Fruit fly (Drosophila melanogaster) whole organism, embryonic: ENCODE data around the gene Seipin.
"Not testable (repeated sequence)": the region's sequence is repeated elsewhere in the genome, so short reads cannot be mapped to it uniquely, and the experiment has no call there.

ENCODE experiments used
- CG15073 ChIP-seq: fragments of 200-800 bp; sonication (Bioruptor generic); optimal IDR thresholded peaks from 2 replicates; lab custom pipeline; 2016; ENCODE audit warnings: missing biosample characterization, missing genetic modification characterization
- CG1602 ChIP-seq: fragments of 200-800 bp; sonication (Bioruptor generic); optimal IDR thresholded peaks from 3 replicates; lab custom pipeline; 2016; ENCODE audit warnings: missing biosample characterization, missing genetic modification characterization
- Gug ChIP-seq: fragments of 200-800 bp; sonication (Bioruptor generic); IDR thresholded peaks from 4 replicates; pipeline ENCODE4 v1.3.6; 2022; ENCODE audit warnings: missing biosample characterization, missing genetic modification characterization
- chif ChIP-seq, 2 experiments: fragments of 200-800 bp; sonication (Bioruptor generic); optimal IDR thresholded peaks; 3 replicates each; lab custom pipeline; 2016; ENCODE audit warnings: missing biosample characterization in 2 of 2, missing genetic modification characterization in 2 of 2
- crc ChIP-seq: fragments of 200-800 bp; sonication (Bioruptor generic); optimal IDR thresholded peaks from 2 replicates; lab custom pipeline; 2016; ENCODE audit warnings: missing biosample characterization, missing genetic modification characterization
- pnt ChIP-seq: fragments of 200-800 bp; sonication (Bioruptor generic); optimal IDR thresholded peaks from 3 replicates; lab custom pipeline; 2016; ENCODE audit warnings: missing biosample characterization, missing genetic modification characterization
- ttk ChIP-seq: fragments of 200-800 bp; sonication (Bioruptor generic); IDR thresholded peaks from 2 replicates; pipeline ENCODE4 v2.1.2; 2022; ENCODE audit warnings: missing biosample characterization, missing genetic modification characterization

DNA sequence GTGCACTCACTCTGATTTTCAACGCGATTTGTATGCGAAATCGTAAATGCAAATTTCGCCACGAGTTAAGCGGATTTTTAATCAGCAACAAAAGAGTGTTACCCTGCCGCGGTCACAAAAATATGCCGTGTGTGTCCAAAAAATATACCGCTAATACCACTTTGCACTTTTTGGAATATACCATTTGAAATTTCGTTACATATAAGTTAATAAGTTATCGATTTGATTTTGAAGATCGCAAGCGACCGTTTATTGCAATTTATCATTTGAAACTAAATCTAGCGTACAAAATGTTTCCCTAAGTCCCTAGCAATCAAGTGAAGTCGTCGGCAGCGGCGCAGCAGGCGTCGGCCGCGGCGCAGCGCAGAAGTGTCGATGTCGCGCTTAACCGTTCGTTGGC, 9.4 kb upstream of the Seipin start, which contains the start of gene eIF3g1:
- not testable (repeated sequence) for TF ChIP-seq pnt; crc (GFP tag; lab: Kevin White, UChicago); Gug (GFP tag; lab: Robert Waterston, UW); CG15073 (GFP tag; lab: Kevin White, UChicago); chif (GFP tag; optimal IDR thresholded peaks at IDR 0.05; lab: Kevin White, UChicago); CG1602 (GFP tag; lab: Kevin White, UChicago); ttk (GFP tag; lab: Robert Waterston, UW)
